Worm (Caenorhabditis elegans) whole organism, midembryonic: Measurements from ENCODE around the gene M57.1.

Experiments used
- T22C8.4 ChIP-seq: fragments of 200-800 bp; sonication (Bioruptor generic); IDR thresholded peaks from 2 replicates; pipeline ENCODE4 v1.3.6; 2022; ENCODE audit warnings: missing genetic modification characterization, missing compliant biosample characterization
- cog-1 ChIP-seq: sonication (generic microtip); optimal IDR thresholded peaks from 2 replicates; lab custom pipeline; 2016; ENCODE audit warnings: missing genetic modification characterization, missing compliant biosample characterization
- flt-1 ChIP-seq: fragments of 200-800 bp; sonication (Bioruptor generic); IDR thresholded peaks from 2 replicates; pipeline ENCODE4 v1.3.6; 2022; ENCODE audit warnings: missing genetic modification characterization, missing compliant biosample characterization
- klf-2 ChIP-seq: fragments of 200-800 bp; sonication (Bioruptor generic); conservative IDR thresholded peaks from 2 replicates; pipeline ENCODE4 v1.3.6; 2022; ENCODE audit warnings: missing genetic modification reagents, missing genetic modification characterization, missing compliant biosample characterization
- med-1 ChIP-seq: sonication (generic microtip); optimal IDR thresholded peaks from 2 replicates; lab custom pipeline; 2017; ENCODE audit warnings: missing genetic modification characterization, mild to moderate bottlenecking, missing compliant biosample characterization, antibody characterized with exemption, missing genetic modification reagents; ENCODE audit not compliant: insufficient read depth
- ref-1 ChIP-seq: fragments of 200-800 bp; sonication (Bioruptor generic); conservative IDR thresholded peaks from 2 replicates; pipeline ENCODE4 v1.3.6; 2022; ENCODE audit warnings: missing genetic modification reagents, missing genetic modification characterization, missing compliant biosample characterization
- tab-1 ChIP-seq: fragments of 200-800 bp; sonication (Bioruptor generic); IDR thresholded peaks from 2 replicates; pipeline ENCODE4 v1.3.6; 2022; ENCODE audit warnings: missing genetic modification characterization, missing compliant biosample characterization
- ztf-23 ChIP-seq: fragments of 200-800 bp; sonication (Bioruptor generic); IDR thresholded peaks from 2 replicates; pipeline ENCODE4 v1.3.6; 2022; ENCODE audit warnings: missing genetic modification reagents, missing genetic modification characterization, missing compliant biosample characterization
- ztf-29 ChIP-seq: fragments of 200-800 bp; sonication (Bioruptor generic); IDR thresholded peaks from 2 replicates; pipeline ENCODE4 v1.3.6; 2022; ENCODE audit warnings: missing genetic modification reagents, missing genetic modification characterization, missing compliant biosample characterization

Gene M57.1

DNA sequence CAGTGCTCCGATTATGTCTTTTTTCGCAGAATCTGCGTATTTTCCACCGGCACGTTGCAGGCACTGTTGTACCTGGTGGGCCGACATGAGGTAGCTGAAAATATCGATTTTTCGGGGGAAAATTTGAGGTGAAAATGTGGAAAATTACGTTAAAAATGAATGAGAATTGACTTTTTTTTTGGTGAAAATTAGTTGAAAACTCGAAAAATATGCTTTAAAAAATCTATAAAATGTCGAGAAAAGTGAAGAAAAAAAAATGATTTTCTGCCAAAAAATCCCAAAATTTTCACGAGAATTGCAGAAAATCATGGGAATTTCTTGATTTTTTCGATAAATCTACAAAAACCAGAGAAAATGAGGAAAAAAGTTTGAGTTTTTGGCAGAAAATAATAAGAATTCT lies 17.8 kb upstream of the M57.1 start, which contains the start of gene tsg-101:
tsg-101 (minus strand) TSS at position 101 of the 400 bp plus-strand sequence.
- TF ChIP-seq flt-1 (GFP tag; lab: Robert Waterston, UW) (no peak), med-1 (no peak), cog-1 (tag; lab: Kevin White, UChicago) (no peak), klf-2 (GFP tag; lab: Robert Waterston, UW) (no peak), tab-1 (GFP tag; lab: Robert Waterston, UW) (no peak), ztf-29 (GFP tag; lab: Robert Waterston, UW) (no peak), ref-1 (GFP tag; lab: Robert Waterston, UW) (no peak), ztf-23 (GFP tag; lab: Robert Waterston, UW) (no peak), T22C8.4 (GFP tag; lab: Robert Waterston, UW) (no peak)

- TF ChIP-seq flt-1 (GFP tag; lab: Robert Waterston, UW) (no peak), cog-1 (tag; lab: Kevin White, UChicago) (peak; percentile 22), tab-1 (GFP tag; lab: Robert Waterston, UW) (no peak), ztf-29 (GFP tag; lab: Robert Waterston, UW) (peak; percentile 54; the same call in 1 of the 2 replicates), med-1 (no peak), ref-1 (GFP tag; lab: Robert Waterston, UW) (no peak), T22C8.4 (GFP tag; lab: Robert Waterston, UW) (peak; percentile 89)
Measured at ce11 chrIV:3515412-3516046, 16.7 kb upstream of the M57.1 start.

DNA sequence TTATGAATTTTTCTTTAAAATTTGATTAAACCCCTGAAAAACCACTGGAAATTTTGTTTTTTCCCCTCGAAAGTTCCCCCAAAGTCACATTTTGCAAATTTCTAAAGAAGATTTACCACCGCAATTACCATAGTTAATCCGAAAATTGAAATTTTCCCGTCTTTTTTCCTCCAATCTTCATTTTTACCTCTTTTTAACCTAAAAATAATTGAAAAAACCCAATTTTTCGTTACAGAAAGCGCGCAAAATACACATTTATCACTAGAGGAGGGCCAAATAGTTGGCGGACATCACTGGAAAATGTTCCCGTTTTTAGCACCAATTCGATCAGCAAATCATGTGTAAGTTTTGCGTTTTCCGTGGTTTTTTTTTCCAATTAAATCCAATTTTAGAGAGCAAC lies 15.7 kb upstream of the M57.1 start, which contains the start of gene unc-33:
unc-33 (plus strand) TSS at position 301 of the 400 bp plus-strand sequence.
- TF ChIP-seq klf-2 (GFP tag; lab: Robert Waterston, UW) (no peak), tab-1 (GFP tag; lab: Robert Waterston, UW) (no peak), med-1 (no peak), flt-1 (GFP tag; lab: Robert Waterston, UW) (no peak), ref-1 (GFP tag; lab: Robert Waterston, UW) (no peak), ztf-23 (GFP tag; lab: Robert Waterston, UW) (no peak), T22C8.4 (GFP tag; lab: Robert Waterston, UW) (no peak), ztf-29 (GFP tag; lab: Robert Waterston, UW) (no peak), cog-1 (tag; lab: Kevin White, UChicago) (no peak)

DNA sequence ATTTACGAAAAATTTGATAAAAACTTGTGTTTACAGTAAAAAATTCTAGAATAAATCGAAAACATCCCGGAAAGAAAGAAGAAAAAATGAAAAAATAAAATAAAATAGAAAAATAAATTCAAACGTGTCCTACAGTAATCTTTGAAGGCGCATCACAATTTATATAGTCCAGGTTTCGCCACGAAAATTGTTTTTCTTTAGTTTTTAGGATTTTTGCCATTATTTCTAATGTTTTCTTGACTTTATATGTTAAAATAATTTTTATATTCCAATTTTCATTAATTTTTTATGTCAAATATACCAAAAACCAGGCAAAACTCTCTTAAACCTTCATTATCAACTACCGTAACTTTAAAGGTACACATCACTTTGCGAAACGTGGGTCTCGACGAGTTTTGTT lies 14.7 kb upstream of the M57.1 start:
- TF ChIP-seq flt-1 (GFP tag; lab: Robert Waterston, UW) (no peak), T22C8.4 (GFP tag; lab: Robert Waterston, UW) (no peak), med-1 (no peak), tab-1 (GFP tag; lab: Robert Waterston, UW) (no peak), klf-2 (GFP tag; lab: Robert Waterston, UW) (no peak), cog-1 (tag; lab: Kevin White, UChicago) (no peak), ztf-23 (GFP tag; lab: Robert Waterston, UW) (no peak), ref-1 (GFP tag; lab: Robert Waterston, UW) (no peak), ztf-29 (GFP tag; lab: Robert Waterston, UW) (no peak)

DNA sequence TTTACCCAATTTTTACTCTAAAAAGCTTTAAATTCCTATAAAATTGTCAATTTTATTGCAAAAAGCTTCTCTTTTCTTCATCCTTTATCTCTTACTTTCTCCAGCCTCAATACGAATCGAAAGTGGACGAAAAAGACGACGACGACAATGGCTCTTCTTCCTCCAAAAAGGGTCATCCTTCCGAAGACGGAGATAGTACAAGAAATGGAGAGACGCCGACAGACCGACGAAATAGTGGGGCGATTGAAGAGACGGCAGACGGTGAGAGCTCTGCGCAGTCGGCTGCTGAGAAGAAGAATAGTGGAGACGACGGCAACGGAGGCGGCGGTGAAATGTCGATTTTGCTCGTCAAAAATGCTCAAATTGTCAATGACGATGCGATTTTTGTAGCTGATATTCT lies 12.9 kb upstream of the M57.1 start:
- no peak for TF ChIP-seq ref-1 (GFP tag; lab: Robert Waterston, UW)
- TF ChIP-seq klf-2 (GFP tag; lab: Robert Waterston, UW): no peak
- TF ChIP-seq cog-1 (tag; lab: Kevin White, UChicago): no peak
- no peak for TF ChIP-seq ztf-23 (GFP tag; lab: Robert Waterston, UW)
- no peak for TF ChIP-seq flt-1 (GFP tag; lab: Robert Waterston, UW)

DNA sequence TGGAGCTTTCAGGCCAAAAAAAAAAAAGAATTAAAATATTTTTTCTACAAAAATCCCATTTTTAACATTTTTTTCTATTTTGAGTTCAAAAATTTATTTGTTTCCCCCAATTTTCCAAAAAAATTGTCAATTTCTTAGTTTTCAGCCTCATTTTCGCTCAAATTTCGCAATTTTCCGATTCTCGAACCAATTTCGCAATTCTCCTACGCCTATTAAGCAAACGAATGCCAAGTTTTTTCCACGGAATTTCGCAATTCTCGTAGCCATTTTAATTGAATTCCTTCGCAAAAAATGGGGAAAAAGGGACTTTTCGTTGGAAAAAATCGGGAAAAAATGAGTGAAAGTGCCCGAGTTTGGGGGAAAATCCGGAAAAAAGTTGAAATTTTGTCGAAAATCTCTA lies 11.9 kb upstream of the M57.1 start:
- TF ChIP-seq cog-1 (tag; lab: Kevin White, UChicago): no peak
- TF ChIP-seq ztf-23 (GFP tag; lab: Robert Waterston, UW): no peak
- TF ChIP-seq ref-1 (GFP tag; lab: Robert Waterston, UW): no peak
- no peak for TF ChIP-seq ztf-29 (GFP tag; lab: Robert Waterston, UW)
- no peak for TF ChIP-seq flt-1 (GFP tag; lab: Robert Waterston, UW)
- no peak for TF ChIP-seq tab-1 (GFP tag; lab: Robert Waterston, UW)
- TF ChIP-seq klf-2 (GFP tag; lab: Robert Waterston, UW): no peak

ce11 chrIV:3520957-3521356 lies 11.3 kb upstream of the M57.1 start:
- 0 out of 2 replicates have a peak, but pooled peaks have one; percentile 49 for TF ChIP-seq flt-1 (GFP tag; lab: Robert Waterston, UW)
- no peak for TF ChIP-seq ref-1 (GFP tag; lab: Robert Waterston, UW)
- TF ChIP-seq cog-1 (tag; lab: Kevin White, UChicago): peak; percentile 57
- TF ChIP-seq klf-2 (GFP tag; lab: Robert Waterston, UW): no peak
- no peak for TF ChIP-seq T22C8.4 (GFP tag; lab: Robert Waterston, UW)

ce11 chrIV:3521710-3522109 lies 10.6 kb upstream of the M57.1 start:
- TF ChIP-seq ref-1 (GFP tag; lab: Robert Waterston, UW): no peak
- TF ChIP-seq ztf-23 (GFP tag; lab: Robert Waterston, UW): no peak
- peak; percentile 41; the same call in 1 of the 2 replicates for TF ChIP-seq flt-1 (GFP tag; lab: Robert Waterston, UW)
- no peak for TF ChIP-seq tab-1 (GFP tag; lab: Robert Waterston, UW)

- TF ChIP-seq ztf-23 (GFP tag; lab: Robert Waterston, UW): no peak
Measured at ce11 chrIV:3523419-3523818, 8.8 kb upstream of the M57.1 start.

DNA sequence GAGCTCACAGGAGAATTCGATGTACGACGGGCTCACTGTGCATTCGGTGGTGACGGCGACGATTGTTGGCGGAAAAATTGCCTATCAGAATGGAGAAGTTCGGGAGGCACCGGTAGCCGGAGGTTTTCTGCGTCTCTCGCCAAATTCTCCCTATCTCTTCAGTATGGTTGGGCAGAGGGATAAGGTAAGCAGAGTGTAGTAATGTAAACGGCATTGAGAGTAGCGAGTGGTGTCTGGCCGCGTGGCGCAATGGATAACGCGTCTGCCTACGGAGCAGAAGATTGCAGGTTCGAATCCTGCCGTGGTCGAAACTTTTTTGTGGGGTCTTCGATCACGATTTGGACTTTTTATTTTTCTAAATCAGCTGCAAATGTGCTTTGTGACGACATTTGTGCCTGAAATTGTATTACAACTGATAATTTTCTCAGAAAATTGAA lies 7.7 kb upstream of the M57.1 start:
- peak; percentile 90 for TF ChIP-seq ztf-23 (GFP tag; lab: Robert Waterston, UW)
- TF ChIP-seq flt-1 (GFP tag; lab: Robert Waterston, UW): peak; percentile 95
- peak; percentile 69 for TF ChIP-seq cog-1 (tag; lab: Kevin White, UChicago)
- peak; percentile 47 for TF ChIP-seq med-1
- TF ChIP-seq klf-2 (GFP tag; lab: Robert Waterston, UW): peak; percentile 75
- TF ChIP-seq T22C8.4 (GFP tag; lab: Robert Waterston, UW): peak; percentile 81
- TF ChIP-seq ztf-29 (GFP tag; lab: Robert Waterston, UW): peak; percentile 74
- TF ChIP-seq ref-1 (GFP tag; lab: Robert Waterston, UW): peak; percentile 82
- peak; percentile 92 for TF ChIP-seq tab-1 (GFP tag; lab: Robert Waterston, UW)
